Worm (Caenorhabditis elegans) whole organism, L4 larva: ENCODE data around the gene ced-4.

Source experiments
- D1046.2 ChIP-seq: fragments of 200-800 bp; sonication (Bioruptor generic); IDR thresholded peaks from 2 replicates; pipeline ENCODE4 v1.3.6; 2022; ENCODE audit warnings: missing genetic modification characterization, missing compliant biosample characterization
- F26F4.8 ChIP-seq: fragments of 200-800 bp; sonication (Bioruptor generic); conservative IDR thresholded peaks from 2 replicates; pipeline ENCODE4 v1.3.6; 2022; ENCODE audit warnings: missing genetic modification characterization, missing compliant biosample characterization
- R02D3.7 ChIP-seq: fragments of 150-350 bp; sonication (generic microtip); optimal IDR thresholded peaks from 3 replicates; lab custom pipeline; 2014; ENCODE audit warnings: missing biosample characterization, missing genetic modification characterization
- T20F7.1 ChIP-seq: fragments of 200-800 bp; sonication (Bioruptor generic); optimal IDR thresholded peaks from 2 replicates; lab custom pipeline; 2018; ENCODE audit warnings: mild to moderate bottlenecking, missing genetic modification characterization, missing compliant biosample characterization
- T26A8.4 ChIP-seq: fragments of 200-800 bp; sonication (Bioruptor generic); IDR thresholded peaks from 2 replicates; pipeline ENCODE4 v1.3.6; 2022; ENCODE audit warnings: missing genetic modification characterization, missing compliant biosample characterization
- Y5F2A.4 ChIP-seq: fragments of 200-800 bp; sonication (Bioruptor generic); optimal IDR thresholded peaks from 2 replicates; lab custom pipeline; 2018; ENCODE audit warnings: mild to moderate bottlenecking, missing genetic modification characterization, missing compliant biosample characterization
- ZK546.5 ChIP-seq, 2 experiments: sonication (generic microtip); optimal IDR thresholded peaks; 2 replicates each; lab custom pipeline; 2017; ENCODE audit warnings: missing biosample characterization in 2 of 2, missing genetic modification characterization in 2 of 2
- aha-1 ChIP-seq: fragments of 150-350 bp; peaks from one replicate; lab custom pipeline; 2014; ENCODE audit warnings: missing biosample characterization, missing genetic modification characterization
- aly-2 ChIP-seq: sonication (generic microtip); optimal IDR thresholded peaks from 2 replicates; lab custom pipeline; 2018; ENCODE audit warnings: missing biosample characterization, missing genetic modification characterization
- ama-1 ChIP-seq: fragments of 150-350 bp; optimal IDR thresholded peaks from 2 replicates; lab custom pipeline; 2014; ENCODE audit warnings: inconsistent platforms, mixed read lengths
- arid-1 ChIP-seq: fragments of 200-800 bp; sonication (Bioruptor generic); conservative IDR thresholded peaks from 2 replicates; pipeline ENCODE4 v1.3.6; 2022; ENCODE audit warnings: missing genetic modification reagents, missing genetic modification characterization, missing compliant biosample characterization
- attf-4 ChIP-seq: sonication (generic microtip); optimal IDR thresholded peaks from 3 replicates; lab custom pipeline; 2017; ENCODE audit warnings: missing biosample characterization, missing genetic modification characterization
- ceh-32 ChIP-seq: sonication (generic microtip); optimal IDR thresholded peaks from 2 replicates; lab custom pipeline; 2016; ENCODE audit warnings: mild to moderate bottlenecking, missing genetic modification characterization, missing compliant biosample characterization; ENCODE audit not compliant: poor library complexity
- ceh-82 ChIP-seq: sonication (generic microtip); optimal IDR thresholded peaks from 2 replicates; lab custom pipeline; 2017; ENCODE audit warnings: missing biosample characterization, missing genetic modification characterization
- cey-2 ChIP-seq: sonication (generic microtip); optimal IDR thresholded peaks from 3 replicates; lab custom pipeline; 2017; ENCODE audit warnings: missing genetic modification characterization, mild to moderate bottlenecking, missing compliant biosample characterization, antibody characterized with exemption, borderline replicate concordance; ENCODE audit not compliant: insufficient read depth
- ctbp-1 ChIP-seq: fragments of 200-800 bp; sonication (Bioruptor generic); IDR thresholded peaks from 2 replicates; pipeline ENCODE4 v1.3.6; 2022; ENCODE audit warnings: missing genetic modification reagents, missing genetic modification characterization, missing compliant biosample characterization
- daf-16 ChIP-seq, 3 experiments: sonication (generic microtip); optimal IDR thresholded peaks; 2 replicates each; lab custom pipeline; 2016 to 2017; ENCODE audit warnings: missing genetic modification characterization in 3 of 3, missing genetic modification reagents in 3 of 3, mild to moderate bottlenecking in 2 of 3, missing compliant biosample characterization in 2 of 3, missing biosample characterization in 1 of 3, moderate library complexity in 1 of 3
- dpl-1 ChIP-seq: fragments of 150-350 bp; optimal IDR thresholded peaks from 2 replicates; lab custom pipeline; 2014; ENCODE audit warnings: missing biosample characterization, missing genetic modification reagents, missing genetic modification characterization
- egl-27 ChIP-seq: sonication (generic microtip); optimal IDR thresholded peaks from 3 replicates; lab custom pipeline; 2017; ENCODE audit warnings: missing biosample characterization, missing genetic modification reagents, missing genetic modification characterization
- egl-43 ChIP-seq: fragments of 200-800 bp; sonication (Bioruptor generic); IDR thresholded peaks from 2 replicates; pipeline ENCODE4 v1.3.6; 2022; ENCODE audit warnings: missing genetic modification reagents, missing genetic modification characterization, missing compliant biosample characterization
- fkh-10 ChIP-seq: fragments of 150-350 bp; optimal IDR thresholded peaks from 2 replicates; lab custom pipeline; 2014; ENCODE audit warnings: missing biosample characterization, missing genetic modification reagents, missing genetic modification characterization
- gei-8 ChIP-seq: fragments of 200-800 bp; sonication (Bioruptor generic); optimal IDR thresholded peaks from 2 replicates; lab custom pipeline; 2018; ENCODE audit warnings: mild to moderate bottlenecking, missing genetic modification characterization, missing compliant biosample characterization
- hlh-30 ChIP-seq: sonication (generic microtip); optimal IDR thresholded peaks from 2 replicates; lab custom pipeline; 2017; ENCODE audit warnings: antibody characterized with exemption, mild to moderate bottlenecking, missing genetic modification characterization, missing compliant biosample characterization; ENCODE audit not compliant: insufficient read depth
- jun-1 ChIP-seq: fragments of 150-350 bp; optimal IDR thresholded peaks from 2 replicates; lab custom pipeline; 2014; ENCODE audit warnings: missing biosample characterization, missing genetic modification reagents, missing genetic modification characterization
- lin-1 ChIP-seq: fragments of 200-800 bp; sonication (Bioruptor generic); IDR thresholded peaks from 2 replicates; pipeline ENCODE4 v1.3.6; 2022; ENCODE audit warnings: missing genetic modification reagents, missing genetic modification characterization, missing compliant biosample characterization
- lin-13 ChIP-seq: fragments of 150-350 bp; optimal IDR thresholded peaks from 2 replicates; lab custom pipeline; 2014; ENCODE audit warnings: missing biosample characterization, missing genetic modification reagents, missing genetic modification characterization
- lin-29 ChIP-seq: fragments of 200-800 bp; sonication (Bioruptor generic); IDR thresholded peaks from 2 replicates; pipeline ENCODE4 v1.3.6; 2022; ENCODE audit warnings: missing genetic modification reagents, missing genetic modification characterization, missing compliant biosample characterization
- lin-38 ChIP-seq: fragments of 200-800 bp; sonication (Bioruptor generic); IDR thresholded peaks from 2 replicates; pipeline ENCODE4 v1.3.6; 2022; ENCODE audit warnings: missing genetic modification reagents, missing genetic modification characterization, missing compliant biosample characterization
- madf-5 ChIP-seq, 2 experiments: fragments of 200-800 bp; sonication (Bioruptor generic); IDR thresholded peaks; 2 replicates each; pipeline ENCODE4 v1.3.6; 2022; ENCODE audit warnings: missing compliant biosample characterization in 2 of 2, missing genetic modification characterization in 2 of 2
- nhr-48 ChIP-seq: sonication (generic microtip); optimal IDR thresholded peaks from 2 replicates; lab custom pipeline; 2016; ENCODE audit warnings: mild to moderate bottlenecking, missing genetic modification characterization, missing compliant biosample characterization
- snpc-4 ChIP-seq: fragments of 150-350 bp; optimal IDR thresholded peaks from 2 replicates; lab custom pipeline; 2014; ENCODE audit warnings: missing biosample characterization, missing genetic modification characterization
- zfp-3 ChIP-seq: fragments of 200-800 bp; sonication (Bioruptor generic); conservative IDR thresholded peaks from 2 replicates; pipeline ENCODE4 v1.3.6; 2022; ENCODE audit warnings: missing genetic modification reagents, missing genetic modification characterization, missing compliant biosample characterization
- zip-11 ChIP-seq: fragments of 200-800 bp; sonication (Bioruptor generic); IDR thresholded peaks from 2 replicates; pipeline ENCODE4 v1.3.6; 2022; ENCODE audit warnings: missing genetic modification characterization, missing compliant biosample characterization
- ztf-11 ChIP-seq: fragments of 150-350 bp; optimal IDR thresholded peaks from 2 replicates; lab custom pipeline; 2014; ENCODE audit warnings: missing biosample characterization, missing genetic modification characterization

The ced-4 gene

DNA sequence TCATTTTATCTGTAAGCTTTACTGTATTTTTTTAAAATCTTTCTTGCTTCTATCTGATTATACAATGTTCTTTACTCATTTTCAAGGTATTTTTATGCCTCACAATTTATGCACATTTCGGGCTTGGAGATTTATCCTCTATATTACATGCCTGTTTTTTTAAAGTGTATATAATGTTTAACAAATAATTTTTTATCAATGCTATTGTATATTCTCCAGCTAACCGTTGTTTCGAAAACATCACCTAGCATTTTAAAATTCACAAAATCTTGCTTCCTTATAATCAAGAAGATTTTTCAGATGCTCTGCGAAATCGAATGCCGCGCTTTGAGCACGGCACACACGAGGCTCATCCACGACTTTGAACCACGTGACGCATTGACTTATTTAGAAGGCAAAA lies at the start of gene ced-4:
Gene ced-4 (plus strand): TSS at position 301 of the 400 bp plus-strand sequence.
- TF ChIP-seq aha-1 (tag; lab: Kevin White, UChicago) (peak; percentile 75), nhr-48 (tag; lab: Kevin White, UChicago) (no peak)

DNA sequence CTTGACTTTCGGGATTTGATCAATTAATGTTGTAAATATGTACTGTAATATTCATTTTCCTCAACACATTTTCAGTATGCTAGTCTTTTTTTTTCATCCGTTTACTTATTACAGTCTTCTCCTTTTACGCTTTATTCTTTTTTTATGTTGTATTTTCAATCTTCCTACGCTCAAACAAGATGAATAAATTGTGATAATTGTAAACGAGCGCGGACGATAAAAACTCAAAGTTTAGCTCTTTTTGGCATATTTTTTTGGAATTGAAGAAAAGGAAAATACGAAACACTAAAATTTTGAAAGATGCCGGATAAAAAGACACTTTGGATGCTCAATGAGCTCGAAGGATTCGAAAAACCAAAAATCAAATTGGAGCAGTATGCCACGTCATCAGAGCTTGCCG lies 49.4 kb upstream of the ced-4 start, which contains the start of gene metl-5:
Gene metl-5 (plus strand): TSS at position 301 of the 400 bp plus-strand sequence.
- TF ChIP-seq ama-1 (lab: Kevin White, UChicago) (peak; percentile 9), snpc-4 (no peak), lin-1 (GFP tag; lab: Robert Waterston, UW) (no peak), F26F4.8 (GFP tag; lab: Robert Waterston, UW) (no peak), T26A8.4 (GFP tag; lab: Robert Waterston, UW) (no peak), ztf-11 (no peak)
- TF ChIP-seq, all 104 proteins: peak for 1

DNA sequence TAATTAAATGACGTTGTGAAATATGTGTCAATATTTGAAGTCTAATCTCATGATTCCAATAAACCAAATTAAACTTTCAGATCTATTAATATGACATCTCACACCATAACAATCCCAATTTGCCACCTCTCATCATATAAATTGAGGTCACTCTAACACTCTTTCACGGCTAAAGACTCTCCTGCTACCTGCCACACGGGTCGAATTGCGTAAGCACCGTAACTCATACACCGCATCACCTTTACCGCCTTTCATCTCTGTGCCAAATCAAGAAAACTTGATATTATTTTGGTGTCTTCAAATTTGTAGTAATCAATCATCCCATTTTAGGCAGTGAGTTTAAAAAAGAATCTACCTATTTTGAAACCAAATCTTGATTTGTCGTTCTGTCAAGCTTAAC lies 45.8 kb upstream of the ced-4 start:
- TF ChIP-seq lin-13 (GFP tag; lab: Kevin White, UChicago), result no peak

DNA sequence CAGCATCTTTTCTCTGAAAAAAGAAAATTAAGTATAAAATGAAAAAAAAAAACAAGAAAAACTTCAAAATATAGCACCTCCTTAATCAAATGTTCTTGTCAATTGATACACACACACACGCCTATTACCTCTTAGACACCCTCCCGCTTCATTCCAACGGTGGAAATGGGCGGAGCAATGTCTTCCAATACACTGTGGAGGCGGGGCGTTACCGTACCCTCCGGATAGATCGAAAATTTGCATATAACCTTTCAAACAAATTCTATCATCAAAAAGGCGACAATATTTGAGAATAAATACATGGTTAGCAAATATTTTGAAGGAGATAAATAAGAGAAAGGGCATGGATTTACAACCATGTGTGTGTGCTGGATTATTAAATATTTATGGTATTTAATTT lies 44.0 kb upstream of the ced-4 start:
- 0 out of 2 replicates have a peak, but pooled peaks have one; percentile 17 for TF ChIP-seq lin-38 (GFP tag; lab: Robert Waterston, UW)
- no peak for TF ChIP-seq daf-16 (GFP tag; optimal IDR thresholded peaks at IDR 0.05; lab: Kevin White, UChicago)
- peak; percentile 9 for TF ChIP-seq daf-16 (tag; optimal IDR thresholded peaks at IDR 0.05; lab: Kevin White, UChicago)
- no peak for TF ChIP-seq egl-27

DNA sequence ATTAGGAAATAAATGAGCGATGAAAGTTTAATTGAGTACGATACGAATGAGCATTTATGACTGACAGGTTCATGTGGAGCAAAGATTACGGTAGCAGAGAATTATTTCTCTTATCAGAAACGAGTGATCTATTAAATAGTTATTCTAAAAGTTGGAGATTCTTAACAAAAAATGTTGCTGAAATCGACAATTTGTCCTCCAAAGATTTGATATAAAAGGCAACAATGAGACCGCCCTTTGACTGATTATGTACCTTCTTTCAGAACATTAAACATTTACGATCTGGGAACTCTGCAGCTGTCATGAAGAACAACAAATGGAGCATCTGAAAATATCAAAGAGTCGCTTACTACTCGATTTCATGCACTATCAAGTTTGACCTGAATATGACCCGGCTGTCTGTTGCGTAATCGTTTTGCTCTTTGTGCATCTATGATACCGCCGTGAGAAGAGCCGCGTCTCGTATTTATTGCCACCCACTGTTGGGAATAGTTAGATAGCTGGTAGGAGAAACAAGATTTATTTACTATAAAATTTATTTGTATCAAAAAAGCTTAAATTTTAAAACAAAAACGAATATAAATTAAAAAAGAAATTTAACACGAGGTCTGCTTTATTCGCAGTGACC lies 42.5 kb upstream of the ced-4 start, which contains the start of gene pal-1:
Gene pal-1 (minus strand): TSS at position 51 of the 628 bp plus-strand sequence.
- no peak for TF ChIP-seq egl-43
- no peak for TF ChIP-seq ZK546.5 (tag; optimal IDR thresholded peaks at IDR 0.05; lab: Kevin White, UChicago)
- no peak for TF ChIP-seq ceh-32 (tag; lab: Kevin White, UChicago)
- TF ChIP-seq madf-5 (GFP tag; IDR thresholded peaks at IDR 0.05; lab: Robert Waterston, UW), result no peak
- no peak for TF ChIP-seq aly-2 (tag; lab: Kevin White, UChicago)
- no peak for TF ChIP-seq ceh-82
- TF ChIP-seq gei-8 (GFP tag; lab: Kevin White, UChicago), result no peak
- TF ChIP-seq snpc-4, result no peak
- TF ChIP-seq zfp-3, result no peak
- no peak for TF ChIP-seq cey-2
- no peak for TF ChIP-seq ctbp-1 (GFP tag; lab: Robert Waterston, UW)

DNA sequence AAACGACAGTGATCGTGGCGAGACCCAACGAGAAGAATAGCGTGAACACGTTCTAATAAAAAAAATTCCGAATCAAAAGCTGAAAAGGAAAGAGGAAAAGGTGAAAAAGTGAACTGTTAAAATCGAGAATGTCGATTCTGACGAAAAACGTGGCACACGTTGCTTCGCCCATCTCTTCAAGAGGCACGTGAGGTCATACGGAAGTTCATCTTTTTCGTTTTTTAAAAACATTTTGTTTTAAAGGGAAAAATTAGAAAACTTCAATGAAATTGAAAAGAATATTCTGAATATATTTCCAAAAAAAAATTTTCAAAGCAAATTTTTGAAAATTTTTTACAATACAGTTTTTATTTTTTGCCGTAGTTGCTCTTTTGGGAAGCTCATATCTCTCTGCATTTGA lies 40.9 kb upstream of the ced-4 start, which contains the start of gene C38D4.7:
Gene C38D4.7 (minus strand): TSS at position 101 of the 400 bp plus-strand sequence.
- TF ChIP-seq zip-11 (GFP tag; lab: Robert Waterston, UW) (no peak), fkh-10 (GFP tag; lab: Kevin White, UChicago) (no peak), lin-1 (GFP tag; lab: Robert Waterston, UW) (no peak), dpl-1 (GFP tag; lab: Kevin White, UChicago) (no peak), D1046.2 (GFP tag; lab: Robert Waterston, UW) (no peak), jun-1 (tag; lab: Kevin White, UChicago) (no peak), hlh-30 (no peak), lin-29 (GFP tag; lab: Robert Waterston, UW) (no peak), Y5F2A.4 (GFP tag; lab: Kevin White, UChicago) (no peak), T20F7.1 (GFP tag; lab: Kevin White, UChicago) (no peak), arid-1 (GFP tag; lab: Robert Waterston, UW) (no peak), attf-4 (tag; lab: Kevin White, UChicago) (no peak), R02D3.7 (tag; lab: Kevin White, UChicago) (no peak)
